Worm (Caenorhabditis elegans): ENCODE data around the gene C18D4.4.

ce11 chrV:17546931-17547330 is 15.6 kb upstream of the C18D4.4 start:
- TF ChIP-seq pha-2 (tag; optimal IDR thresholded peaks at IDR 0.05) (no peak), pag-3 (tag; optimal IDR thresholded peaks at IDR 0.05; ENCODE audit: borderline replicate concordance) (no peak), tbx-7 (tag; optimal IDR thresholded peaks at IDR 0.05) (no peak), ceh-45 (GFP tag; IDR thresholded peaks at IDR 0.05) (no peak), pax-1 (tag; optimal IDR thresholded peaks at IDR 0.05) (no peak), pqm-1 (tag; optimal IDR thresholded peaks at IDR 0.05) (no peak), ceh-31 (tag; optimal IDR thresholded peaks at IDR 0.05) (no peak), rnt-1 (tag; optimal IDR thresholded peaks at IDR 0.05) (no peak), hlh-30 (tag; optimal IDR thresholded peaks at IDR 0.05; ENCODE audit: insufficient read depth) (no peak), nhr-232 (tag; optimal IDR thresholded peaks at IDR 0.05) (no peak)

Measured in whole organism, late embryonic.